Worm (Caenorhabditis elegans) whole organism, L1 larva: ENCODE data around the gene rpl-34.

ENCODE experiments used
- ama-1 ChIP-seq: fragments of 150-350 bp; optimal IDR thresholded peaks from 2 replicates; lab custom pipeline; 2014
- dpl-1 ChIP-seq, 3 experiments: fragments of 150-350 bp in 2 of 3; sonication (generic microtip) in 1 of 3; optimal IDR thresholded peaks; 2 replicates each; lab custom pipeline; 2014 to 2017; ENCODE audit warnings: missing biosample characterization in 3 of 3, missing genetic modification characterization in 3 of 3, missing genetic modification reagents in 3 of 3
- egl-27 ChIP-seq, 2 experiments: fragments of 150-350 bp in 1 of 2; sonication (generic microtip); optimal IDR thresholded peaks; 3 replicates each; lab custom pipeline; 2017 to 2018; ENCODE audit warnings: missing biosample characterization in 2 of 2, missing genetic modification characterization in 2 of 2, missing genetic modification reagents in 2 of 2
- elt-3 ChIP-seq, 6 experiments: fragments of 150-350 bp in 1 of 6; sonication (generic microtip); optimal IDR thresholded peaks; 2 replicates each; lab custom pipeline; 2017 to 2018; ENCODE audit warnings: missing biosample characterization in 6 of 6, missing genetic modification characterization in 6 of 6, inconsistent platforms in 1 of 6
- lsy-2 ChIP-seq, 2 experiments: fragments of 150-350 bp; optimal IDR thresholded peaks; 2 replicates each; lab custom pipeline; 2014; ENCODE audit warnings: missing biosample characterization in 2 of 2, missing genetic modification characterization in 2 of 2
- nhr-76 ChIP-seq: sonication (generic microtip); optimal IDR thresholded peaks from 2 replicates; lab custom pipeline; 2017; ENCODE audit warnings: missing biosample characterization, missing genetic modification characterization
- pag-3 ChIP-seq: sonication (generic microtip); optimal IDR thresholded peaks from 2 replicates; lab custom pipeline; 2017; ENCODE audit warnings: missing genetic modification characterization, mild to moderate bottlenecking, missing compliant biosample characterization, antibody characterized with exemption, borderline replicate concordance; ENCODE audit not compliant: insufficient read depth
- pax-3 ChIP-seq: fragments of 200-800 bp; sonication (Bioruptor generic); optimal IDR thresholded peaks from 2 replicates; lab custom pipeline; 2018; ENCODE audit warnings: mild to moderate bottlenecking, missing genetic modification characterization, moderate library complexity, missing compliant biosample characterization
- snu-23 ChIP-seq: sonication (generic microtip); optimal IDR thresholded peaks from 2 replicates; lab custom pipeline; 2016; ENCODE audit warnings: missing genetic modification characterization, missing compliant biosample characterization
- sptf-1 ChIP-seq: fragments of 150-350 bp; optimal IDR thresholded peaks from 2 replicates; lab custom pipeline; 2014; ENCODE audit warnings: missing biosample characterization, missing genetic modification characterization
- unc-130 ChIP-seq: fragments of 150-350 bp; optimal IDR thresholded peaks from 2 replicates; lab custom pipeline; 2017; ENCODE audit warnings: missing biosample characterization, missing genetic modification characterization, inconsistent platforms
- unc-86 ChIP-seq: sonication (generic microtip); optimal IDR thresholded peaks from 2 replicates; lab custom pipeline; 2016; ENCODE audit warnings: missing genetic modification characterization, missing compliant biosample characterization
- zag-1 ChIP-seq: fragments of 150-350 bp; optimal IDR thresholded peaks from 2 replicates; lab custom pipeline; 2014; ENCODE audit warnings: missing biosample characterization, missing genetic modification characterization
- ztf-11 ChIP-seq, 2 experiments: sonication (generic microtip); optimal IDR thresholded peaks; 2 replicates each; lab custom pipeline; 2016 to 2017; ENCODE audit warnings: missing genetic modification characterization in 2 of 2, missing biosample characterization in 1 of 2, missing compliant biosample characterization in 1 of 2

- TF ChIP-seq elt-3 (tag; optimal IDR thresholded peaks at IDR 0.05; lab: Kevin White, UChicago) = no peak
- TF ChIP-seq lsy-2 (tag; optimal IDR thresholded peaks at IDR 0.05; lab: Kevin White, UChicago) = no peak
- no peak for TF ChIP-seq egl-27 (tag; optimal IDR thresholded peaks at IDR 0.05; lab: Kevin White, UChicago)
- TF ChIP-seq dpl-1 (GFP tag; optimal IDR thresholded peaks at IDR 0.05; lab: Kevin White, UChicago) = no peak
- no peak for TF ChIP-seq unc-86 (tag; lab: Kevin White, UChicago)
- TF ChIP-seq snu-23 = no peak
- TF ChIP-seq ama-1 (lab: Kevin White, UChicago) = no peak
- TF ChIP-seq pag-3 (tag; lab: Kevin White, UChicago) = no peak
- TF ChIP-seq nhr-76 (tag; lab: Kevin White, UChicago) = no peak
- no peak for TF ChIP-seq zag-1
- no peak for TF ChIP-seq ztf-11 (tag; optimal IDR thresholded peaks at IDR 0.05; lab: Kevin White, UChicago)
- TF ChIP-seq pax-3 = no peak
- no peak for TF ChIP-seq sptf-1 (tag; lab: Kevin White, UChicago)
- no peak for TF ChIP-seq unc-130 (tag; lab: Kevin White, UChicago)
Measured at ce11 chrIV:12302885-12303284, 34.1 kb downstream of the rpl-34 start.
